Fruit fly (Drosophila melanogaster): Measurements from ENCODE around the gene Cog3.

DNA sequence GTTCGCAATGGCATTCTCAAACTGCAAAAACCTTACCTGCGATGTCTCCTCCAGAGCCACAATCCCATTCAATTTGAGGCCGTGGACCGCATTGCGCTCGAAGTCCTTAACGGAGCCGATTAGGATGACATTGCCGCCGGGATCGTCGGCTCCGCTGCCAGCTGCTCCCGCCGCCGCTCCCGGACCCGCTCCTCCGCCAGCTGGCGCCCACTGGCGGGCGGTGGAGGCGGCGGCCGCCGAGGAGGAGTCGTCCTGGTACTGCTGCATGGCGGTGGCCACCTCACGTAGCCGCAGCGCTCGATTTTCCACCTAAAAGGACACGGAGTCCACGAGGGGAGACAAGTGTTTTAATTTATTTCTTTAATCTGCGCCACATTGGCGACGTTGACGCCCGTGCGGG lies 49.1 kb downstream of the Cog3 start:
- TF ChIP-seq CG14711 (tag; optimal IDR thresholded peaks at IDR 0.05) = no peak
- no peak for TF ChIP-seq pad (GFP tag; optimal IDR thresholded peaks at IDR 0.05)

Measured in whole organism, adult.